Worm (Caenorhabditis elegans): ENCODE measurements around the gene T27E7.9.
"Not testable (repeated sequence)": the region's sequence is repeated elsewhere in the genome, so short reads cannot be mapped to it uniquely, and the experiment has no call there.

Gene T27E7.9

DNA sequence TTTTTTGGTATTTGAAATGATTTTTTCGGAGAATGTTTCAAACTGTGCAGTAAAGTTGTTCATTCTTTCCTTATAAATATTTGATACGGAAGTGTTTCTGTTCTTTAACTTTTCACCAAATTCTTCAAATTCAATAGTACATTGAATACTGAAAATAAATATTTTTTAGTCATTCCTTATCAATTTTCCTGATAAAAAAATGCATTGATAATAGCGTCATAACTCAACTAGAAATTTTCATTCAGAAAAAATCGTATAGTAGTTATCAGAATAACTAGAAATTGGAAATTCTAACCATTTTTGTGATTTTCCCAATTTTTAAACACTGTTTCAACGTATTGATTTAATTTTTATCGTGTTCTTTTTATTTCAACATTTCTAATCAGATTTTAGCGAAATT lies 10.1 kb upstream of the T27E7.9 start:
- TF ChIP-seq him-1 (tag; optimal IDR thresholded peaks at IDR 0.05) (no peak), W03F9.2 (tag; optimal IDR thresholded peaks at IDR 0.05) (no peak), dao-5 (tag; optimal IDR thresholded peaks at IDR 0.05) (no peak)

DNA sequence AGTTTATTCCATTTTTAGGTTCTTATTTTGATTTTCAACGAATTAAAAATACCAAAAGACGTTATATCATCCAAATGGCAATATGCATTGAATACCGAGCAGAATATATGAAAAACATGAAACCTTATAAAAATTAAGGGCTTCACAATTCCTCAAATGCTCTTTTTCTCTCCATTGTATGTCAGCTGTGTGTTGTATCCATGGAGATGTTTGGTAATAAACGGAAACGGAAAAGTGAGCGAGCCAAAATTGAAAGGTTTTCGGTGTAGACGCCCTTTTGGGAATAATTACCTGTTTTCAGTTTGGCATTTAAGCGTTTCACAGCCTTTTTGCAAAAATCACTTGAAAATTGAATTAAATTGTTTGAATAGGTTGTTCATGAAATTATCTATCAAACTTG lies 8.4 kb upstream of the T27E7.9 start:
- TF ChIP-seq dao-5 (tag; optimal IDR thresholded peaks at IDR 0.05) (no peak), W03F9.2 (tag; optimal IDR thresholded peaks at IDR 0.05) (no peak), him-1 (tag; optimal IDR thresholded peaks at IDR 0.05) (no peak)

DNA sequence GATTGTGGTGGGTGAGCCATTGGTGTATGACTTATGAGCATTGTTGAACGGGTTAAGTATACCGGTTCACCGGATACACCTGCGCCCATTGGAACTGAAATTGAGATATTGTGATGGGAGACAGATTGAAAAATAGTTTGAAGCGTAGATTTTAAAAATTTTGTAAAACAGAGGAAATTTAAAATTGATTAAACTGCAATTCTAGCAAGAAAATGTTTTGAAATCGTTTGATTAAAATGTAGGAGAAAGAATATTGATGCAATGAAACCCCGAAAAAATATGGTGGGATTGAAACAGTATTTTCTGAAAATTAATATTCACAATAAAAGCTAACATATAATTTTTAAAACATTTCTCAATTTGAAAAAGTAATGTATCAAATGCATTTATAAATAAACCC lies 5.6 kb upstream of the T27E7.9 start, which contains the start of gene Y57G11B.6:
Gene Y57G11B.6 (minus strand): TSS at position 101 of the 400 bp plus-strand sequence.
- no peak for TF ChIP-seq W03F9.2 (tag; optimal IDR thresholded peaks at IDR 0.05)
- no peak for TF ChIP-seq him-1 (tag; optimal IDR thresholded peaks at IDR 0.05)
- no peak for TF ChIP-seq dao-5 (tag; optimal IDR thresholded peaks at IDR 0.05)

DNA sequence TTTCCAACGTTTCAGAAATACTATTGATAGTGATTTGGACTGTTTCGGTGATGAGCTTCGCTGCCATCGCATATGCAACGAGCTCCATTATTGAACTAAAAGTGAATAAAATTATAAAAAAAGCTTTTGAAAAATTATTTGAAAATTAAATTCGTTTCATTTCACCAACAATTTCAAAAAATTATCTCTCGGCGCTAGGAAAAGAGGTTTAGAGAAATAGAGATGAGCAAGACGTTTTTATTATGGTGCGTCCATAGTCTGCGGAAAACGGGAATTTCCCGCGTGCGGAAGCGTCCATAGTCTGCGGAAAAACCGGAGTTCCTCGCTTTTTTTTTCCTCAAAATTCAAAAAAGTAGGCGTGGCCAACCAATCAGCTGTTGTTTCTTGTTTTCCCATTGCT lies 2.7 kb upstream of the T27E7.9 start, which contains the start of gene pals-30:
Gene pals-30 (minus strand): TSS at position 101 of the 400 bp plus-strand sequence.
- not testable (repeated sequence) for TF ChIP-seq dao-5, him-1, W03F9.2 (tag; optimal IDR thresholded peaks at IDR 0.05)

DNA sequence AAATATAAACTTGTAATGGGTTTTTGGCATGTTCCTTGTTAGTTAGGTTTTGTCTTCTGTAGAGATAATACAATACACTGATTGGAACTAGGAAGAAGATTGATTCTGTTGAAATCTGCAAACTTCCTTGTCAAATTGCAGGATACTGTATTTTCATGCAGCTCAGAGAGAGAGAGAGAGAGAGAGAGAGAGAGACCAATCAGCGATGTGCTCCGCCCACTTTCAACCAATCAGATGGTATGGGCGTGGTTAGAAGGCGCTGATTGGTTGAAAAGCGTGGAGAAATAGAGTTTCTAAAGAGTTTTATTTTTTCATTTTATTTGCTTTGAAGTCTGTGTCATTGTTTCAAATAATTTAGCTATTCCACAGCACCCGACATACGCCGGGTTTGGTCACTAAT lies 1.9 kb downstream of the T27E7.9 start:
- TF ChIP-seq him-1 (tag; optimal IDR thresholded peaks at IDR 0.05) (no peak), W03F9.2 (tag; optimal IDR thresholded peaks at IDR 0.05) (no peak), dao-5 (tag; optimal IDR thresholded peaks at IDR 0.05) (no peak)

DNA sequence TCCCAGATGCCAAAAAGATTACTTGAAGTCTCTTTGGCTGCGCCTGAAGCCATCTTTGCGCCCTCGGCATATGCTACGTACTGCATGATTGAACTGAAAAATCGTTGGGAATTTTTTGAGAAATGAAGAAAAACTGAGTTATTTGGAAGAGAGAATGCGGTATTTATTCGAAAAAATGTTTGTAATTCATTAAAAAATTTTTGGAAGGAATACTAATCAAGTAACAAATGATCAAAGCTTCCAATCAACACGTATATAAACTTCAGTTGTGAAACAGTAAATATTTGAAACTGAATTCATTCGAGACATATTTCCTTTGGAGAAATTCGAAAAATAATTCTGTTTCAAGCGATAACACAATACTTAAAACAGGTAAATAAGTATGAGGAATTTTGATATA lies 6.7 kb downstream of the T27E7.9 start, which contains the start of gene pals-29:
Gene pals-29 (minus strand): TSS at position 101 of the 400 bp plus-strand sequence.
- TF ChIP-seq dao-5 (tag; optimal IDR thresholded peaks at IDR 0.05), result no peak
- no peak for TF ChIP-seq him-1 (tag; optimal IDR thresholded peaks at IDR 0.05)
- no peak for TF ChIP-seq W03F9.2 (tag; optimal IDR thresholded peaks at IDR 0.05)

DNA sequence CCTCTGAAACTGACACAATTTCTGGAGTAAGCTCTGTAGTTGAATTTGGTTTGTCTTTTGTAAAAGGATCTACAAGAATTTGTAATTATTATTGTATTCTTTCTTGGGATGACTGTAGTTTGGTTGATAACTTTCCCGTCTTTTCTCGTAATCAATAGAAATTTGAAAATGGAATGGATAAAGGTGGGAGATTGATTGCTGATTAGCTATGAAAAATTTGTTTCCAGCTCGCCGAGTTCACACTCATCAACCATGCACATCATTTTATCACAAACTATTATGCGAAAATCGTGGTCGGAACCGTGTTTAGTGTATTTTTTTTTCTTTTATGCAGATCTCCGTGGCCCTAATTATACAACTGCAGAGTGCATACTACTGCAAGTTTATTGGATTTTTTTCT lies 12.3 kb downstream of the T27E7.9 start, which contains the start of gene T27E7.5:
Gene T27E7.5 (plus strand): TSS at position 253 of the 400 bp plus-strand sequence.
- no peak for TF ChIP-seq him-1 (tag; optimal IDR thresholded peaks at IDR 0.05)
- TF ChIP-seq dao-5 (tag; optimal IDR thresholded peaks at IDR 0.05), result no peak
- no peak for TF ChIP-seq W03F9.2 (tag; optimal IDR thresholded peaks at IDR 0.05)

DNA sequence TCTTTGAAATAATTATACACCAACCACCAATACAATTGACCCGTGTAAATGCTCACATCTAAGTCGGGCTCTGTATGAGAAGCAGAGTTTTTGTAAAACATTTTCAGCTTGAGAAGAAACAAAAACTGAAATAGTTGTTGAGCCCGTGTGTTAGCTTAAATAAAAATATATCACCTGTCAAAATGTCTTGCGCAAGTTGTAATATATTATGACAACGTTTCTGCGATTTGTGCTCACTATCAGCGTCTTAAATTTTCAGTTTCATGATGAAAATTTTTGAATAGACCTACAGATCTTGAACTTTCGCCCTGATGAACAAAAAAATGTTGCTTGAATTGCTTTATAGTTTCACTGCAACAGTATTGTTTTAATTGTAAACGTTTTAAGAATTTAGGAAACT lies 14.2 kb downstream of the T27E7.9 start, which contains the start of gene T27E7.4:
Gene T27E7.4 (minus strand): TSS at position 101 of the 400 bp plus-strand sequence.
- TF ChIP-seq dao-5 (tag; optimal IDR thresholded peaks at IDR 0.05), result no peak
- TF ChIP-seq him-1 (tag; optimal IDR thresholded peaks at IDR 0.05), result no peak
- TF ChIP-seq W03F9.2 (tag; optimal IDR thresholded peaks at IDR 0.05), result no peak

DNA sequence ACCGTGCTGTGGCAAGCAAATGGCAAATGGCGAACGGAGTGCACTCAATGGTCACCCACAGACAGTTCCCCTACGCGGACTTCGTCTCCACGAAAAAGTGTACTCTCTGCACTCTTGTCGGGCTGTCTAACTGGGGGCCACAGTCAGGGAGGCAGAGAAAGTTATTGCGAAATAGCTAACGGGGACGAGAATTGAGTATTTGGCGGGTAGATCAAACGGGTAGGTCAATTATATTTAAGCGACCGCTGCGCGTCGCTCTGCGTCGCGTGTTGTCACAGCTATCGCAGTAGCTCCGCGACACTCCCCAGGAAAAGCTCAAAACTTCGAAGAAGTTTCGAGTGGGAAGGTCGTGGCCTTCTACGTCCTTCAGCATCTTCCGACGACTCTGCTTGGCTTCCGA lies 16.8 kb downstream of the T27E7.9 start:
- no peak for TF ChIP-seq dao-5 (tag; optimal IDR thresholded peaks at IDR 0.05)

DNA sequence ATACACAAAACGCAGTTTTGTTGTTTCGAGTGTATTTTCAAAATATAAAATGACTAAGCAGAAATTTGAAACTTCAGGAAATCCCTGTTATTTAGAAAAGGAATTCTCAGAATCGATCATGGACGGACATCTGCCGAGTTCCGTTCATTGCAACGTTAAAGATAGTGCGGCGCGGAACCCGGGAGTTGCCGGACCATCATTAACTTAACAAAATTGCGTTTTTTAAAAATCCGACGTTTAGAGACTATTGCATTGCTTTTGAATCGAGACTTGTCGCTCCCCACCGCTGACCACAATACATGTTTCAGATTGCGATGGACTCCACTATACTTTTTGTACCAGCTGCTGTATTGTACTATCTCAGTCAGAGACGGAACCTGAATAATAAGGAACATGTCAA lies 19.2 kb downstream of the T27E7.9 start:
- TF ChIP-seq him-1 (tag; optimal IDR thresholded peaks at IDR 0.05) (no peak), W03F9.2 (tag; optimal IDR thresholded peaks at IDR 0.05) (no peak), dao-5 (tag; optimal IDR thresholded peaks at IDR 0.05) (no peak)

DNA sequence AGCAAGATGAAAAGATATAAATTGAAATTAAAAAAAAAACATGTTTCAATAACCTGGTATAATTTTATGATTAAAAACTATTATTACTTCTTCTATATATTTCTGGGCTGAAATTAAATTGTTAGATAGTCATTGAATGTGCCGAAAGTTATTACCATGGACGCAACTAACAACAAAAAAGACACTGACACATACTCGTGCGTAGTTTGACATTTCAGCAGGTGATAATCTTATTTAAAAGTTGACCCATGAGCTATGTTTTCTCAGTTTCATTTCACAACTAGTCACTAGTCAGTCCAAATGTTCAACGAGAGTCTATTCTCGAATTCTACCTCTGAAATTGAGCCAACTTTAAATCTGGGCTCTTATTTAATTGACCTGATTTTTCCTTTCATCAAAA lies 20.5 kb downstream of the T27E7.9 start, which contains the start of gene T27E7.3:
Gene T27E7.3 (plus strand): TSS at position 301 of the 400 bp plus-strand sequence.
- TF ChIP-seq dao-5 (tag; optimal IDR thresholded peaks at IDR 0.05) (no peak), him-1 (tag; optimal IDR thresholded peaks at IDR 0.05) (no peak), W03F9.2 (tag; optimal IDR thresholded peaks at IDR 0.05) (no peak)

DNA sequence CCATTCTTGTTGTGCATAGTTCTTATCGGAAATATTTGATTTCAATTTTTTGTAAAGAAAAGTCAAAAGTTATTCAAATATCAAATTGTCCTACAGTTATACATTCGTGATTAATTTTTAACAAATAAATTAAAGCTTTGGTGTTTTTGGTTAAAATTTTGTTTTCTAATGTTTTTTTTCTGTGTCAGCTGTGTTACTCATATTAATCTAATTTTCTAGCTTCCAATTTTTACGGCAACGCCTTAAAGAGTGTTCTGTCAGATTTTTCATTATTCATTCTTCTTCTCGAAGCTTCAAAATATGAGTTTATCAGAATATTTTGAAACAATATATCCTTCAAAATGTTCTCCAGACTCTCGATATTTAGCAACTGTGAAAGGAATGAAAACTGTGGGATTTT lies 25.6 kb downstream of the T27E7.9 start, which contains the start of gene srh-63:
Gene srh-63 (plus strand): TSS at position 301 of the 400 bp plus-strand sequence.
- TF ChIP-seq him-1 (tag; optimal IDR thresholded peaks at IDR 0.05) (no peak), W03F9.2 (tag; optimal IDR thresholded peaks at IDR 0.05) (no peak), dao-5 (tag; optimal IDR thresholded peaks at IDR 0.05) (no peak)

DNA sequence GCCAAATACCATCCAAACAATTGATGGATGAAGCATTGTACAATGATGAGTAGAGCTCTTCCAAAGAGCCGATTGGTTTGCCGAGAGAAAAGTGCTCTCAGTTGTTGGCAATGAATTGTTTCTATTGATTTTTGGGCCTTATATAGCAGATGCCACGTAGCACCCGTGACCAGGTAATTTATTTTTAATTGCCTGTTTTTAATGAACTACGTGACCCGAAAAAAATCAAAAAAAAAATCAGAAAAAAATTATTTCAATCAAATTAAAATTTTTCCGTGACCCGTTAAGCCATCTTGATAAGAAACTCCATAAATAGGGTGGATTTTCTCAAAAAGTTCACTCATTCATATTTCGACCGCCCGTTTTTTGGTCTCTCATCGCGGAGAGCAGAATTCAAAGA lies 29.8 kb downstream of the T27E7.9 start, which contains the start of the genes Y57G11A.2 and T27E7.1:
Gene Y57G11A.2 (minus strand): TSS at position 101 of the 400 bp plus-strand sequence.
Gene T27E7.1 (plus strand): TSS at position 337 of the 400 bp plus-strand sequence.
- TF ChIP-seq dao-5 (tag; optimal IDR thresholded peaks at IDR 0.05) (no peak), W03F9.2 (tag; optimal IDR thresholded peaks at IDR 0.05) (no peak), him-1 (tag; optimal IDR thresholded peaks at IDR 0.05) (no peak)

DNA sequence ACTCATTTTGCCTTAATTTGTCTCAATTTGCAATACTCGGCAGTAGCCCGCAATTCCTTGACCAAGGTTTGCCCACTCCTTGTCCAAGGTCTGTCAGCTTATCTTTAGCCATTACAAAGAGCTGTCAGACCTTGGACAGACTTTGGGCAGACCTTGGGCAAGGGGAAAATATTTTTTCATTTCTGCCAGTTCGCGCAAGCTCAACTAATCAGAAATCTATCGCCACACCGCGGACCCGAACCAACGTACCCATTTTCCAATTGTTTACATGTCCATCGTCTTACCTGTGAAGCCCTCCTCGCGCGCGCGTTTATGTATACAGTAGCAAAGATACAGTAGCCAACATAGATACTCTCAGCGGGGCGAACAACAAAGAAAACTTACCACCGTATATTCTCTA lies 34.0 kb downstream of the T27E7.9 start:
- no peak for TF ChIP-seq dao-5 (tag; optimal IDR thresholded peaks at IDR 0.05)
- TF ChIP-seq him-1 (tag; optimal IDR thresholded peaks at IDR 0.05), result no peak
- TF ChIP-seq W03F9.2 (tag; optimal IDR thresholded peaks at IDR 0.05), result no peak

DNA sequence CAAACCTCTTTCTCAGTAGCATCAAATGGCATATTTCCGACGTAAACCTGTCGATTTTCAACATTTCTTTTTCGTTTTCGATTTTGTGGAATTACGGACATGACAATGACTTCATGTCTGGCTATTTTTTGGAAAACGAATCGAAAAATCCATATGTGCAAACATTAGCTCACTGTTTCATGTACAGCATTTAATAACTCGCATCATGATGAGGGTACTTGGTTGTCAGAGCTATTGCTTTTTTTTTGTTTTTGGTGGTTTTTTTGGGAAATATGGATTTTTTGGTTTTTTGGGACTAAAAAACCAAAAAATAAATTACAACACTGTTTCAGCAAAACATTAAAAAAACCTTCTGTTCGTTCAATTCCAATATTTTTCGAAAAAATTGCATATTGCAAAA lies 36.8 kb downstream of the T27E7.9 start, which contains the start of gene Y57G11A.5:
Gene Y57G11A.5 (minus strand): TSS at position 101 of the 400 bp plus-strand sequence.
- no peak for TF ChIP-seq him-1 (tag; optimal IDR thresholded peaks at IDR 0.05)
- TF ChIP-seq dao-5 (tag; optimal IDR thresholded peaks at IDR 0.05), result no peak
- TF ChIP-seq W03F9.2 (tag; optimal IDR thresholded peaks at IDR 0.05), result no peak
